Worm (Caenorhabditis elegans) whole organism, L1 larva: ENCODE measurements around the gene glc-3.
A peak's percentile ranks its signal among the peaks of the same experiment; 100 is the strongest.

Experiments used
- C04F5.9 ChIP-seq: sonication (generic microtip); optimal IDR thresholded peaks from 2 replicates; lab custom pipeline; 2016; ENCODE audit warnings: missing genetic modification characterization, missing compliant biosample characterization
- Y116A8C.19 ChIP-seq: sonication (generic microtip); optimal IDR thresholded peaks from 2 replicates; lab custom pipeline; 2016; ENCODE audit warnings: missing compliant biosample characterization, missing genetic modification characterization, borderline replicate concordance
- aha-1 ChIP-seq: fragments of 150-350 bp; optimal IDR thresholded peaks from 2 replicates; lab custom pipeline; 2014; ENCODE audit warnings: missing biosample characterization, missing genetic modification characterization
- alr-1 ChIP-seq: fragments of 200-800 bp; sonication (Bioruptor generic); optimal IDR thresholded peaks from 2 replicates; lab custom pipeline; 2018; ENCODE audit warnings: borderline replicate concordance, mild to moderate bottlenecking, missing genetic modification characterization, missing compliant biosample characterization
- aly-2 ChIP-seq: fragments of 150-350 bp; optimal IDR thresholded peaks from 2 replicates; lab custom pipeline; 2014; ENCODE audit warnings: missing biosample characterization, missing genetic modification characterization
- ama-1 ChIP-seq: fragments of 150-350 bp; optimal IDR thresholded peaks from 2 replicates; lab custom pipeline; 2014
- blmp-1 ChIP-seq: fragments of 150-350 bp; optimal IDR thresholded peaks from 2 replicates; lab custom pipeline; 2014; ENCODE audit warnings: missing biosample characterization, missing genetic modification characterization
- ceh-63 ChIP-seq: fragments of 200-800 bp; sonication (Bioruptor generic); optimal IDR thresholded peaks from 2 replicates; lab custom pipeline; 2018; ENCODE audit warnings: mild to moderate bottlenecking, missing genetic modification characterization, missing compliant biosample characterization
- ceh-8 ChIP-seq: fragments of 200-800 bp; sonication (Bioruptor generic); optimal IDR thresholded peaks from 2 replicates; lab custom pipeline; 2018; ENCODE audit warnings: mild to moderate bottlenecking, missing genetic modification characterization, moderate library complexity, missing compliant biosample characterization
- ceh-82 ChIP-seq, 3 experiments: fragments of 150-350 bp in 1 of 3; sonication (generic microtip) in 2 of 3; optimal IDR thresholded peaks; 2 replicates each; lab custom pipeline; 2014 to 2017; ENCODE audit warnings: missing biosample characterization in 3 of 3, missing genetic modification characterization in 3 of 3
- ceh-88 ChIP-seq: fragments of 200-800 bp; sonication (Bioruptor generic); IDR thresholded peaks from 2 replicates; pipeline ENCODE4 v1.3.6; 2022; ENCODE audit warnings: missing genetic modification characterization, missing compliant biosample characterization
- efl-3 ChIP-seq: fragments of 200-800 bp; sonication (Bioruptor generic); optimal IDR thresholded peaks from 2 replicates; lab custom pipeline; 2018; ENCODE audit warnings: mild to moderate bottlenecking, missing genetic modification characterization, missing compliant biosample characterization
- egl-27 ChIP-seq, 2 experiments: fragments of 150-350 bp in 1 of 2; sonication (generic microtip); optimal IDR thresholded peaks; 3 replicates each; lab custom pipeline; 2017 to 2018; ENCODE audit warnings: missing biosample characterization in 2 of 2, missing genetic modification characterization in 2 of 2, missing genetic modification reagents in 2 of 2
- elt-2 ChIP-seq: sonication (generic microtip); optimal IDR thresholded peaks from 2 replicates; lab custom pipeline; 2016; ENCODE audit warnings: missing genetic modification characterization, mild to moderate bottlenecking, inconsistent platforms, missing compliant biosample characterization, missing genetic modification reagents
- ets-5 ChIP-seq: fragments of 200-800 bp; sonication (Bioruptor generic); IDR thresholded peaks from 2 replicates; pipeline ENCODE4 v1.3.6; 2022; ENCODE audit warnings: missing genetic modification characterization, missing compliant biosample characterization
- fkh-4 ChIP-seq: sonication (generic microtip); optimal IDR thresholded peaks from 2 replicates; lab custom pipeline; 2016; ENCODE audit warnings: missing compliant biosample characterization, missing genetic modification characterization, borderline replicate concordance
- fkh-8 ChIP-seq: sonication (generic microtip); optimal IDR thresholded peaks from 2 replicates; lab custom pipeline; 2016; ENCODE audit warnings: mild to moderate bottlenecking, missing genetic modification characterization, missing compliant biosample characterization
- fos-1 ChIP-seq: fragments of 150-350 bp; optimal IDR thresholded peaks from 2 replicates; lab custom pipeline; 2014; ENCODE audit warnings: missing biosample characterization, missing genetic modification characterization
- hlh-4 ChIP-seq: sonication (generic microtip); optimal IDR thresholded peaks from 2 replicates; lab custom pipeline; 2016; ENCODE audit warnings: mild to moderate bottlenecking, missing genetic modification characterization, missing compliant biosample characterization
- hpl-2 ChIP-seq: fragments of 150-350 bp; optimal IDR thresholded peaks from 2 replicates; lab custom pipeline; 2014; ENCODE audit warnings: missing biosample characterization, missing genetic modification reagents, missing genetic modification characterization
- irx-1 ChIP-seq: sonication (generic microtip); optimal IDR thresholded peaks from 2 replicates; lab custom pipeline; 2016; ENCODE audit warnings: missing genetic modification characterization, missing compliant biosample characterization
- isw-1 ChIP-seq: fragments of 200-800 bp; sonication (Bioruptor generic); IDR thresholded peaks from 2 replicates; pipeline ENCODE4 v1.3.6; 2022; ENCODE audit warnings: missing genetic modification characterization, missing compliant biosample characterization
- jun-1 ChIP-seq: fragments of 150-350 bp; optimal IDR thresholded peaks from 2 replicates; lab custom pipeline; 2014; ENCODE audit warnings: missing biosample characterization, missing genetic modification reagents, missing genetic modification characterization
- lin-13 ChIP-seq: fragments of 150-350 bp; optimal IDR thresholded peaks from 2 replicates; lab custom pipeline; 2014; ENCODE audit warnings: missing biosample characterization, missing genetic modification reagents, missing genetic modification characterization
- lin-35 ChIP-seq, 2 experiments: fragments of 150-350 bp; optimal IDR thresholded peaks; 2 replicates each; lab custom pipeline; 2014; ENCODE audit warnings: missing biosample characterization in 2 of 2, missing genetic modification characterization in 2 of 2, missing genetic modification reagents in 2 of 2
- mab-9 ChIP-seq: fragments of 200-800 bp; sonication (Bioruptor generic); IDR thresholded peaks from 2 replicates; pipeline ENCODE4 v1.3.6; 2022; ENCODE audit warnings: missing genetic modification reagents, missing genetic modification characterization, missing compliant biosample characterization
- mdl-1 ChIP-seq, 2 experiments: fragments of 150-350 bp; optimal IDR thresholded peaks; 2 replicates each; lab custom pipeline; 2014 to 2017; ENCODE audit warnings: missing biosample characterization in 2 of 2, missing genetic modification characterization in 2 of 2, inconsistent platforms in 1 of 2
- nhr-12 ChIP-seq: sonication (generic microtip); optimal IDR thresholded peaks from 2 replicates; lab custom pipeline; 2017; ENCODE audit warnings: missing biosample characterization, missing genetic modification characterization
- nhr-19 ChIP-seq: fragments of 200-800 bp; sonication (Bioruptor generic); conservative IDR thresholded peaks from 2 replicates; pipeline ENCODE4 v1.3.6; 2022; ENCODE audit warnings: missing genetic modification characterization, missing compliant biosample characterization
- nhr-20 ChIP-seq: sonication (generic microtip); optimal IDR thresholded peaks from 2 replicates; lab custom pipeline; 2016; ENCODE audit warnings: mild to moderate bottlenecking, missing genetic modification characterization, missing compliant biosample characterization
- nhr-237 ChIP-seq: fragments of 150-350 bp; optimal IDR thresholded peaks from 2 replicates; lab custom pipeline; 2014; ENCODE audit warnings: missing biosample characterization, missing genetic modification characterization
- nhr-28 ChIP-seq: fragments of 150-350 bp; optimal IDR thresholded peaks from 2 replicates; lab custom pipeline; 2014; ENCODE audit warnings: missing biosample characterization, missing genetic modification characterization
- nhr-71 ChIP-seq: sonication (generic microtip); optimal IDR thresholded peaks from 2 replicates; lab custom pipeline; 2016; ENCODE audit warnings: mild to moderate bottlenecking, missing genetic modification characterization, moderate library complexity, missing compliant biosample characterization
- nhr-76 ChIP-seq: sonication (generic microtip); optimal IDR thresholded peaks from 2 replicates; lab custom pipeline; 2017; ENCODE audit warnings: missing biosample characterization, missing genetic modification characterization
- nhr-77 ChIP-seq: fragments of 150-350 bp; optimal IDR thresholded peaks from 2 replicates; lab custom pipeline; 2014; ENCODE audit warnings: missing biosample characterization, missing genetic modification characterization
- nhr-85 ChIP-seq: sonication (generic microtip); peaks from one replicate; lab custom pipeline; 2016; ENCODE audit warnings: missing genetic modification characterization, inconsistent platforms, missing compliant biosample characterization
- pax-3 ChIP-seq: fragments of 200-800 bp; sonication (Bioruptor generic); optimal IDR thresholded peaks from 2 replicates; lab custom pipeline; 2018; ENCODE audit warnings: mild to moderate bottlenecking, missing genetic modification characterization, moderate library complexity, missing compliant biosample characterization
- pqm-1 ChIP-seq: sonication (generic microtip); optimal IDR thresholded peaks from 3 replicates; lab custom pipeline; 2017; ENCODE audit warnings: missing biosample characterization, missing genetic modification characterization
- skn-1 ChIP-seq: fragments of 150-350 bp; optimal IDR thresholded peaks from 2 replicates; lab custom pipeline; 2014; ENCODE audit warnings: missing biosample characterization, missing genetic modification characterization
- snpc-4 ChIP-seq: fragments of 150-350 bp; optimal IDR thresholded peaks from 2 replicates; lab custom pipeline; 2014; ENCODE audit warnings: missing biosample characterization, missing genetic modification characterization
- snu-23 ChIP-seq: sonication (generic microtip); optimal IDR thresholded peaks from 2 replicates; lab custom pipeline; 2016; ENCODE audit warnings: missing genetic modification characterization, missing compliant biosample characterization
- sox-4 ChIP-seq: sonication (generic microtip); optimal IDR thresholded peaks from 2 replicates; lab custom pipeline; 2016; ENCODE audit warnings: missing genetic modification characterization, missing compliant biosample characterization
- sup-37 ChIP-seq: fragments of 200-800 bp; sonication (Bioruptor generic); optimal IDR thresholded peaks from 2 replicates; lab custom pipeline; 2018; ENCODE audit warnings: mild to moderate bottlenecking, missing genetic modification characterization, missing compliant biosample characterization
- swsn-7 ChIP-seq: sonication (generic microtip); optimal IDR thresholded peaks from 2 replicates; lab custom pipeline; 2016; ENCODE audit warnings: missing genetic modification characterization, missing compliant biosample characterization
- tbx-2 ChIP-seq: sonication (generic microtip); optimal IDR thresholded peaks from 2 replicates; lab custom pipeline; 2016; ENCODE audit warnings: missing genetic modification characterization, missing compliant biosample characterization
- tlp-1 ChIP-seq: fragments of 150-350 bp; optimal IDR thresholded peaks from 2 replicates; lab custom pipeline; 2014; ENCODE audit warnings: missing biosample characterization, missing genetic modification characterization
- unc-30 ChIP-seq: sonication (generic microtip); optimal IDR thresholded peaks from 2 replicates; lab custom pipeline; 2017; ENCODE audit warnings: missing biosample characterization, missing genetic modification characterization
- unc-62 ChIP-seq: fragments of 150-350 bp; optimal IDR thresholded peaks from 2 replicates; lab custom pipeline; 2014; ENCODE audit warnings: missing biosample characterization, missing genetic modification reagents, missing genetic modification characterization
- unc-86 ChIP-seq: sonication (generic microtip); optimal IDR thresholded peaks from 2 replicates; lab custom pipeline; 2016; ENCODE audit warnings: missing genetic modification characterization, missing compliant biosample characterization
- unc-98 ChIP-seq: fragments of 200-800 bp; sonication (Bioruptor generic); IDR thresholded peaks from 2 replicates; pipeline ENCODE4 v1.3.6; 2022; ENCODE audit warnings: missing genetic modification characterization, missing compliant biosample characterization
- zag-1 ChIP-seq: fragments of 150-350 bp; optimal IDR thresholded peaks from 2 replicates; lab custom pipeline; 2014; ENCODE audit warnings: missing biosample characterization, missing genetic modification characterization
- zip-4 ChIP-seq: fragments of 200-800 bp; sonication (Bioruptor generic); optimal IDR thresholded peaks from 2 replicates; lab custom pipeline; 2018; ENCODE audit warnings: mild to moderate bottlenecking, missing genetic modification characterization, moderate library complexity, missing compliant biosample characterization
- ztf-11 ChIP-seq, 2 experiments: sonication (generic microtip); optimal IDR thresholded peaks; 2 replicates each; lab custom pipeline; 2016 to 2017; ENCODE audit warnings: missing genetic modification characterization in 2 of 2, missing biosample characterization in 1 of 2, missing compliant biosample characterization in 1 of 2
- ztf-4 ChIP-seq: fragments of 150-350 bp; optimal IDR thresholded peaks from 2 replicates; lab custom pipeline; 2014; ENCODE audit warnings: missing biosample characterization, missing genetic modification characterization

Gene glc-3

DNA sequence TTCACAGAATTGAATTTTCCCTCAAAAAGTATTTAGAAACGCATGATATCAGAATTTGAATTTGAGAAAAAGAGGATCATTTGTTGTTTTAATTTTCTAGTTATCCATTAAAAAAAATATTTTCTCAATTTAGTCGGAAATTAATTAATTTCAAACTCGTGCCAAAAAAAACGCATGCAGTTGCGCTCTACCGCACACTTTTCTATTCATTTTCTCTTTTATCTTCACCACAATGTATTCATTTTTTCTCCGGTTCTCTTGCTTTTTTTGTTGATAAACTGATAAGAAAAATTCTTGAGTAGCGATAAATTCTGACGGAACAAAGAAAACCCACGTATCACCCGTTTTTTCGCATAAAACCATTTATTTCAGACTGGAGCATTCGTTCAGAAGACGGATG is 20.5 kb downstream of the glc-3 start, which contains the start of gene acl-6 (continued):
- no peak for TF ChIP-seq nhr-12 (tag; lab: Kevin White, UChicago)
- peak; percentile 80 for TF ChIP-seq nhr-20 (tag; lab: Kevin White, UChicago)
- no peak for TF ChIP-seq C04F5.9
- no peak for TF ChIP-seq egl-27 (tag; optimal IDR thresholded peaks at IDR 0.05; lab: Kevin White, UChicago)
- no peak for TF ChIP-seq aly-2 (tag; lab: Kevin White, UChicago)
- TF ChIP-seq ama-1: no peak
- TF ChIP-seq nhr-28 (tag; lab: Kevin White, UChicago): no peak
- no peak for TF ChIP-seq hlh-4
- TF ChIP-seq tbx-2 (tag; lab: Kevin White, UChicago): peak; percentile 11
- no peak for TF ChIP-seq tlp-1 (tag; lab: Kevin White, UChicago)
- no peak for TF ChIP-seq snpc-4 (tag; lab: Kevin White, UChicago)
- TF ChIP-seq nhr-71: peak; percentile 59
- no peak for TF ChIP-seq nhr-19
- peak; percentile 3 for TF ChIP-seq skn-1 (tag; lab: Kevin White, UChicago)
- no peak for TF ChIP-seq fkh-4 (tag; lab: Kevin White, UChicago)
- TF ChIP-seq ceh-63 (GFP tag; lab: Kevin White, UChicago): no peak
- TF ChIP-seq swsn-7 (tag; lab: Kevin White, UChicago): peak; percentile 11
- TF ChIP-seq nhr-85 (tag; lab: Kevin White, UChicago): peak; percentile 61
- TF ChIP-seq nhr-77 (tag; lab: Kevin White, UChicago): no peak
- peak; percentile 97 for TF ChIP-seq elt-2 (tag; lab: Kevin White, UChicago)
- TF ChIP-seq fos-1 (tag; lab: Kevin White, UChicago): peak; percentile 15
- no peak for TF ChIP-seq irx-1
- no peak for TF ChIP-seq unc-98
- no peak for TF ChIP-seq pax-3 (tag; lab: Kevin White, UChicago)
- no peak for TF ChIP-seq alr-1 (tag; lab: Kevin White, UChicago)
- TF ChIP-seq unc-62 (GFP tag; lab: Kevin White, UChicago): no peak
- TF ChIP-seq lin-13: peak; percentile 25
- TF ChIP-seq ztf-11 (tag; optimal IDR thresholded peaks at IDR 0.05; lab: Kevin White, UChicago): no peak
- peak; percentile 68 for TF ChIP-seq snu-23
- peak; percentile 78 for TF ChIP-seq pqm-1 (tag; lab: Kevin White, UChicago)
- TF ChIP-seq ceh-88: no peak
- TF ChIP-seq sup-37 (GFP tag; lab: Kevin White, UChicago): no peak
- no peak for TF ChIP-seq zag-1 (tag; lab: Kevin White, UChicago)
- TF ChIP-seq blmp-1 (tag; lab: Kevin White, UChicago): peak; percentile 89
- TF ChIP-seq efl-3 (GFP tag; lab: Kevin White, UChicago): no peak
- TF ChIP-seq aha-1 (tag; lab: Kevin White, UChicago): no peak
- no peak for TF ChIP-seq ztf-4 (tag; lab: Kevin White, UChicago)
- TF ChIP-seq mab-9 (GFP tag; lab: Robert Waterston, UW): no peak
- TF ChIP-seq jun-1 (tag; lab: Kevin White, UChicago): peak; percentile 53
- TF ChIP-seq nhr-76 (tag; lab: Kevin White, UChicago): no peak
- peak; percentile 88 to 96 for TF ChIP-seq lin-35 (GFP tag; optimal IDR thresholded peaks at IDR 0.05; lab: Kevin White, UChicago)
- TF ChIP-seq hpl-2 (GFP tag; lab: Kevin White, UChicago): no peak
- TF ChIP-seq ets-5 (GFP tag; lab: Robert Waterston, UW): no peak
- no peak for TF ChIP-seq isw-1 (GFP tag; lab: Robert Waterston, UW)
- no peak for TF ChIP-seq nhr-237 (tag; lab: Kevin White, UChicago)

- TF ChIP-seq alr-1 (tag; lab: Kevin White, UChicago) (no peak), unc-30 (tag; lab: Kevin White, UChicago) (no peak), unc-86 (tag; lab: Kevin White, UChicago) (no peak), nhr-71 (no peak), fkh-8 (tag; lab: Kevin White, UChicago) (no peak), ceh-82 (tag; optimal IDR thresholded peaks at IDR 0.05; lab: Kevin White, UChicago) (no peak), Y116A8C.19 (tag; lab: Kevin White, UChicago) (no peak), sox-4 (tag; lab: Kevin White, UChicago) (no peak), jun-1 (tag; lab: Kevin White, UChicago) (no peak), nhr-28 (tag; lab: Kevin White, UChicago) (no peak), nhr-85 (tag; lab: Kevin White, UChicago) (no peak), hpl-2 (GFP tag; lab: Kevin White, UChicago) (no peak), mdl-1 (tag; optimal IDR thresholded peaks at IDR 0.05; lab: Kevin White, UChicago) (no peak), egl-27 (tag; optimal IDR thresholded peaks at IDR 0.05; lab: Kevin White, UChicago) (no peak), zip-4 (GFP tag; lab: Kevin White, UChicago) (no peak), ceh-8 (no peak), sup-37 (GFP tag; lab: Kevin White, UChicago) (no peak)
Observed at ce11 chrV:5432499-5432898, 21.0 kb downstream of the glc-3 start, which contains the start of gene F08F3.8. F08F3.8 (minus strand) TSS chrV:5432599.
